Worm (Caenorhabditis elegans): ENCODE measurements around the gene C17H12.5.

The C17H12.5 gene

ce11 chrIV:6767240-6767639 is 50.2 kb downstream of the C17H12.5 start (continued):
- TF ChIP-seq lir-3 (tag; optimal IDR thresholded peaks at IDR 0.05; ENCODE audit: poor library complexity), result peak; percentile 32
- TF ChIP-seq C16A3.4 (tag; optimal IDR thresholded peaks at IDR 0.05), result peak; percentile 21
- TF ChIP-seq aha-1 (tag; optimal IDR thresholded peaks at IDR 0.05), result no peak
- peak; percentile 12 for TF ChIP-seq nhr-77 (tag; optimal IDR thresholded peaks at IDR 0.05)
- TF ChIP-seq nhr-47 (tag; optimal IDR thresholded peaks at IDR 0.05), result peak; percentile 42
